Worm (Caenorhabditis elegans) whole organism, late embryonic: ENCODE data around the gene exos-9.
A peak's percentile ranks its signal among the peaks of the same experiment; 100 is the strongest.

Experiments used
- C08G9.2 ChIP-seq: sonication (generic microtip); optimal IDR thresholded peaks from 2 replicates; lab custom pipeline; 2016; ENCODE audit warnings: mild to moderate bottlenecking, missing genetic modification characterization, moderate library complexity, missing compliant biosample characterization
- C38D4.7 ChIP-seq: fragments of 200-800 bp; sonication (Bioruptor generic); optimal IDR thresholded peaks from 2 replicates; lab custom pipeline; 2018; ENCODE audit warnings: mild to moderate bottlenecking, missing genetic modification characterization, moderate library complexity, missing compliant biosample characterization
- F13H6.1 ChIP-seq: sonication (generic microtip); optimal IDR thresholded peaks from 2 replicates; lab custom pipeline; 2016; ENCODE audit warnings: missing genetic modification characterization, missing compliant biosample characterization
- K02D7.2 ChIP-seq: sonication (generic microtip); optimal IDR thresholded peaks from 2 replicates; lab custom pipeline; 2017; ENCODE audit warnings: mild to moderate bottlenecking, missing genetic modification characterization, missing compliant biosample characterization
- K09A11.1 ChIP-seq: sonication (generic microtip); optimal IDR thresholded peaks from 2 replicates; lab custom pipeline; 2017; ENCODE audit warnings: antibody characterized with exemption, mild to moderate bottlenecking, missing genetic modification characterization, missing compliant biosample characterization; ENCODE audit not compliant: insufficient read depth
- T23F11.4 ChIP-seq: fragments of 200-800 bp; sonication (Bioruptor generic); optimal IDR thresholded peaks from 2 replicates; lab custom pipeline; 2018; ENCODE audit warnings: mild to moderate bottlenecking, missing genetic modification characterization, missing compliant biosample characterization
- Y22D7AL.16 ChIP-seq: sonication (generic microtip); optimal IDR thresholded peaks from 2 replicates; lab custom pipeline; 2016; ENCODE audit warnings: missing genetic modification characterization, missing compliant biosample characterization
- ama-1 ChIP-seq: fragments of 150-350 bp; optimal IDR thresholded peaks from 2 replicates; lab custom pipeline; 2014
- ceh-14 ChIP-seq: sonication (generic microtip); optimal IDR thresholded peaks from 2 replicates; lab custom pipeline; 2016; ENCODE audit warnings: missing genotype, missing genetic modification characterization, missing compliant biosample characterization
- ceh-18 ChIP-seq: sonication (generic microtip); optimal IDR thresholded peaks from 2 replicates; lab custom pipeline; 2016; ENCODE audit warnings: missing genetic modification characterization, missing compliant biosample characterization
- ceh-2 ChIP-seq: sonication (generic microtip); optimal IDR thresholded peaks from 2 replicates; lab custom pipeline; 2016; ENCODE audit warnings: missing genotype, missing genetic modification characterization, missing compliant biosample characterization
- ceh-31 ChIP-seq: sonication (generic microtip); optimal IDR thresholded peaks from 2 replicates; lab custom pipeline; 2016; ENCODE audit warnings: missing genetic modification characterization, missing compliant biosample characterization
- ceh-45 ChIP-seq: fragments of 200-800 bp; sonication (Bioruptor generic); IDR thresholded peaks from 2 replicates; pipeline ENCODE4 v1.3.6; 2022; ENCODE audit warnings: missing genetic modification reagents, missing genetic modification characterization, missing compliant biosample characterization
- ceh-6 ChIP-seq: fragments of 200-800 bp; sonication (Bioruptor generic); optimal IDR thresholded peaks from 2 replicates; lab custom pipeline; 2018; ENCODE audit warnings: mild to moderate bottlenecking, missing genetic modification characterization, missing compliant biosample characterization
- dmd-4 ChIP-seq: sonication (generic microtip); optimal IDR thresholded peaks from 2 replicates; lab custom pipeline; 2016; ENCODE audit warnings: borderline replicate concordance, missing genetic modification characterization, missing compliant biosample characterization
- eyg-1 ChIP-seq: sonication (generic microtip); optimal IDR thresholded peaks from 2 replicates; lab custom pipeline; 2016; ENCODE audit warnings: missing genotype, missing genetic modification characterization, missing compliant biosample characterization
- fkh-10 ChIP-seq: fragments of 150-350 bp; optimal IDR thresholded peaks from 2 replicates; lab custom pipeline; 2014; ENCODE audit warnings: missing biosample characterization, missing genetic modification reagents, missing genetic modification characterization
- gmeb-2 ChIP-seq: sonication (generic microtip); optimal IDR thresholded peaks from 2 replicates; lab custom pipeline; 2016; ENCODE audit warnings: missing genetic modification characterization, inconsistent platforms, missing compliant biosample characterization
- hlh-13 ChIP-seq: fragments of 200-800 bp; sonication (Bioruptor generic); optimal IDR thresholded peaks from 2 replicates; lab custom pipeline; 2018; ENCODE audit warnings: mild to moderate bottlenecking, missing genetic modification characterization, missing compliant biosample characterization
- hlh-8 ChIP-seq: sonication (generic microtip); optimal IDR thresholded peaks from 2 replicates; lab custom pipeline; 2016; ENCODE audit warnings: missing genotype, missing genetic modification characterization, missing compliant biosample characterization
- lim-6 ChIP-seq: sonication (generic microtip); optimal IDR thresholded peaks from 2 replicates; lab custom pipeline; 2016; ENCODE audit warnings: missing genetic modification characterization, missing compliant biosample characterization
- madf-2 ChIP-seq: sonication (generic microtip); optimal IDR thresholded peaks from 2 replicates; lab custom pipeline; 2017; ENCODE audit warnings: missing genetic modification characterization, missing compliant biosample characterization
- nfya-1 ChIP-seq: sonication (generic microtip); optimal IDR thresholded peaks from 2 replicates; lab custom pipeline; 2017; ENCODE audit warnings: missing genetic modification characterization, mild to moderate bottlenecking, missing compliant biosample characterization, antibody characterized with exemption, moderate library complexity
- nhr-232 ChIP-seq: sonication (generic microtip); optimal IDR thresholded peaks from 2 replicates; lab custom pipeline; 2016; ENCODE audit warnings: missing genetic modification characterization, missing compliant biosample characterization
- npax-4 ChIP-seq: sonication (generic microtip); optimal IDR thresholded peaks from 2 replicates; lab custom pipeline; 2016; ENCODE audit warnings: missing genetic modification characterization, missing compliant biosample characterization
- pat-9 ChIP-seq: fragments of 200-800 bp; sonication (Bioruptor generic); optimal IDR thresholded peaks from 2 replicates; lab custom pipeline; 2018; ENCODE audit warnings: mild to moderate bottlenecking, missing genetic modification characterization, moderate library complexity, missing compliant biosample characterization
- ref-2 ChIP-seq: sonication (generic microtip); optimal IDR thresholded peaks from 2 replicates; lab custom pipeline; 2016; ENCODE audit warnings: missing genetic modification characterization, missing compliant biosample characterization
- rnt-1 ChIP-seq: sonication (generic microtip); optimal IDR thresholded peaks from 2 replicates; lab custom pipeline; 2016; ENCODE audit warnings: missing genetic modification characterization, missing compliant biosample characterization
- sdc-2 ChIP-seq: sonication (generic microtip); optimal IDR thresholded peaks from 2 replicates; lab custom pipeline; 2016; ENCODE audit warnings: missing genotype, missing genetic modification characterization, missing compliant biosample characterization
- sox-2 ChIP-seq: fragments of 200-800 bp; sonication (Bioruptor generic); IDR thresholded peaks from 2 replicates; pipeline ENCODE4 v1.3.6; 2022; ENCODE audit warnings: missing genetic modification reagents, missing genetic modification characterization, missing compliant biosample characterization
- sox-4 ChIP-seq: sonication (generic microtip); optimal IDR thresholded peaks from 2 replicates; lab custom pipeline; 2017; ENCODE audit warnings: mild to moderate bottlenecking, missing genetic modification characterization, inconsistent platforms, missing compliant biosample characterization
- syd-9 ChIP-seq: sonication (generic microtip); optimal IDR thresholded peaks from 2 replicates; lab custom pipeline; 2016; ENCODE audit warnings: mild to moderate bottlenecking, missing genetic modification characterization, moderate library complexity, missing compliant biosample characterization
- tbx-2 ChIP-seq: sonication (generic microtip); optimal IDR thresholded peaks from 2 replicates; lab custom pipeline; 2016; ENCODE audit warnings: missing genetic modification characterization, missing compliant biosample characterization
- ttx-3 ChIP-seq: sonication (generic microtip); optimal IDR thresholded peaks from 2 replicates; lab custom pipeline; 2016; ENCODE audit warnings: missing genetic modification reagents, missing genetic modification characterization, missing compliant biosample characterization
- unc-42 ChIP-seq: sonication (generic microtip); optimal IDR thresholded peaks from 2 replicates; lab custom pipeline; 2016; ENCODE audit warnings: missing genotype, missing genetic modification characterization, missing compliant biosample characterization
- unc-86 ChIP-seq: sonication (generic microtip); optimal IDR thresholded peaks from 2 replicates; lab custom pipeline; 2016; ENCODE audit warnings: missing genetic modification characterization, missing compliant biosample characterization

The exos-9 gene

ce11 chrIII:7241065-7241464, 43.2 kb upstream of the exos-9 start, which contains the start of gene ztf-31:
ztf-31 (plus strand) TSS chrIII:7241365.
- TF ChIP-seq F13H6.1 (tag; lab: Kevin White, UChicago) (no peak), sox-2 (GFP tag; lab: Robert Waterston, UW) (no peak), ceh-45 (no peak), madf-2 (tag; lab: Kevin White, UChicago) (no peak), syd-9 (tag; lab: Kevin White, UChicago) (no peak), ama-1 (no peak), ceh-6 (no peak), rnt-1 (no peak), C38D4.7 (no peak), eyg-1 (tag; lab: Kevin White, UChicago) (no peak), gmeb-2 (no peak), K02D7.2 (tag; lab: Kevin White, UChicago) (no peak), ceh-14 (tag; lab: Kevin White, UChicago) (no peak), ref-2 (tag; lab: Kevin White, UChicago) (no peak), tbx-2 (no peak), C08G9.2 (no peak), ceh-18 (tag; lab: Kevin White, UChicago) (no peak), dmd-4 (tag; lab: Kevin White, UChicago) (no peak), lim-6 (tag; lab: Kevin White, UChicago) (no peak), ceh-2 (tag; lab: Kevin White, UChicago) (no peak)

ce11 chrIII:7239416-7239815, 41.5 kb upstream of the exos-9 start:
- TF ChIP-seq ama-1, result no peak
- no peak for TF ChIP-seq nhr-232 (tag; lab: Kevin White, UChicago)
- TF ChIP-seq hlh-13 (GFP tag; lab: Kevin White, UChicago), result no peak
- TF ChIP-seq C38D4.7, result no peak
- TF ChIP-seq ttx-3, result no peak
- no peak for TF ChIP-seq unc-86

- no peak for TF ChIP-seq unc-86
- TF ChIP-seq Y22D7AL.16 (tag; lab: Kevin White, UChicago), result no peak
Observed at ce11 chrIII:7238727-7239126, 40.9 kb upstream of the exos-9 start, which contains the start of gene pars-1. pars-1 (plus strand) TSS chrIII:7239027.

ce11 chrIII:7234148-7234547, 36.3 kb upstream of the exos-9 start, which contains the start of gene ndus-8:
ndus-8 (minus strand) TSS chrIII:7234202.
- no peak for TF ChIP-seq npax-4
- peak; percentile 24 for TF ChIP-seq nfya-1 (tag; lab: Kevin White, UChicago)
- no peak for TF ChIP-seq T23F11.4

- no peak for TF ChIP-seq ceh-31
Observed at ce11 chrIII:7232782-7233181, 34.9 kb upstream of the exos-9 start, which contains the start of gene adr-2. adr-2 (minus strand) TSS chrIII:7232882.

- TF ChIP-seq sdc-2 (tag; lab: Kevin White, UChicago) (no peak), unc-42 (tag; lab: Kevin White, UChicago) (no peak), ceh-18 (tag; lab: Kevin White, UChicago) (no peak), sox-4 (tag; lab: Kevin White, UChicago) (no peak), lim-6 (tag; lab: Kevin White, UChicago) (no peak)
Observed at ce11 chrIII:7230841-7231240, 33.0 kb upstream of the exos-9 start, which contains the start of gene R151.10. R151.10 (minus strand) TSS chrIII:7230941.

ce11 chrIII:7229687-7230086, 31.8 kb upstream of the exos-9 start, which contains the start of gene R151.8:
R151.8 (minus strand) TSS chrIII:7229787.
- TF ChIP-seq hlh-8 (tag; lab: Kevin White, UChicago) (no peak), fkh-10 (GFP tag; lab: Kevin White, UChicago) (no peak), pat-9 (tag; lab: Kevin White, UChicago) (no peak), K09A11.1 (tag; lab: Kevin White, UChicago) (no peak)
